Worm (Caenorhabditis elegans) whole organism, early embryonic: ENCODE data around the gene C56E6.7.

ENCODE experiments used
- B0310.2 ChIP-seq: sonication (generic microtip); optimal IDR thresholded peaks from 2 replicates; lab custom pipeline; 2016; ENCODE audit warnings: mild to moderate bottlenecking, missing genetic modification characterization, missing compliant biosample characterization
- F13C5.2 ChIP-seq: sonication (generic microtip); optimal IDR thresholded peaks from 2 replicates; lab custom pipeline; 2017; ENCODE audit warnings: mild to moderate bottlenecking, missing genetic modification characterization, inconsistent platforms, missing compliant biosample characterization
- aly-1 ChIP-seq: sonication (generic microtip); optimal IDR thresholded peaks from 2 replicates; lab custom pipeline; 2016; ENCODE audit warnings: missing genetic modification characterization, missing compliant biosample characterization
- ama-1 ChIP-seq: fragments of 150-350 bp; optimal IDR thresholded peaks from 2 replicates; lab custom pipeline; 2014
- ceh-13 ChIP-seq: fragments of 200-800 bp; sonication (Bioruptor generic); optimal IDR thresholded peaks from 2 replicates; lab custom pipeline; 2018; ENCODE audit warnings: mild to moderate bottlenecking, missing genetic modification characterization, missing compliant biosample characterization
- ceh-36 ChIP-seq: sonication (generic microtip); optimal IDR thresholded peaks from 2 replicates; lab custom pipeline; 2016; ENCODE audit warnings: missing genetic modification characterization, inconsistent platforms, missing compliant biosample characterization
- ets-7 ChIP-seq: sonication (generic microtip); optimal IDR thresholded peaks from 2 replicates; lab custom pipeline; 2016; ENCODE audit warnings: missing genotype, missing genetic modification characterization, missing compliant biosample characterization
- flt-1 ChIP-seq: fragments of 200-800 bp; sonication (Bioruptor generic); IDR thresholded peaks from 2 replicates; pipeline ENCODE4 v1.3.6; 2022; ENCODE audit warnings: missing genetic modification characterization, missing compliant biosample characterization
- hmbx-1 ChIP-seq: sonication (generic microtip); optimal IDR thresholded peaks from 2 replicates; lab custom pipeline; 2016; ENCODE audit warnings: mild to moderate bottlenecking, missing genetic modification characterization, missing compliant biosample characterization
- hmg-4 ChIP-seq: fragments of 200-800 bp; sonication (Bioruptor generic); optimal IDR thresholded peaks from 2 replicates; lab custom pipeline; 2018; ENCODE audit warnings: mild to moderate bottlenecking, missing genetic modification characterization, missing compliant biosample characterization
- hnd-1 ChIP-seq: sonication (generic microtip); optimal IDR thresholded peaks from 2 replicates; lab custom pipeline; 2016; ENCODE audit warnings: missing genetic modification characterization, missing compliant biosample characterization
- pes-1 ChIP-seq: fragments of 200-800 bp; sonication (Bioruptor generic); IDR thresholded peaks from 2 replicates; pipeline ENCODE4 v1.3.6; 2022; ENCODE audit warnings: missing genetic modification reagents, missing genetic modification characterization, missing compliant biosample characterization
- scrt-1 ChIP-seq: fragments of 200-800 bp; sonication (Bioruptor generic); IDR thresholded peaks from 2 replicates; pipeline ENCODE4 v1.3.6; 2022; ENCODE audit warnings: missing genetic modification characterization, missing compliant biosample characterization
- sea-1 ChIP-seq: fragments of 200-800 bp; sonication (Bioruptor generic); conservative IDR thresholded peaks from 2 replicates; pipeline ENCODE4 v1.3.6; 2022; ENCODE audit warnings: missing genetic modification characterization, missing compliant biosample characterization
- tbx-11 ChIP-seq: fragments of 200-800 bp; sonication (Bioruptor generic); IDR thresholded peaks from 2 replicates; pipeline ENCODE4 v1.3.6; 2022; ENCODE audit warnings: missing genetic modification characterization, missing compliant biosample characterization
- tbx-37 ChIP-seq: fragments of 200-800 bp; sonication (Bioruptor generic); conservative IDR thresholded peaks from 2 replicates; pipeline ENCODE4 v1.3.6; 2022; ENCODE audit warnings: missing genetic modification reagents, missing genetic modification characterization, missing compliant biosample characterization
- tra-4 ChIP-seq: sonication (generic microtip); optimal IDR thresholded peaks from 2 replicates; lab custom pipeline; 2017; ENCODE audit warnings: missing genetic modification characterization, missing compliant biosample characterization

C56E6.7 gene

DNA sequence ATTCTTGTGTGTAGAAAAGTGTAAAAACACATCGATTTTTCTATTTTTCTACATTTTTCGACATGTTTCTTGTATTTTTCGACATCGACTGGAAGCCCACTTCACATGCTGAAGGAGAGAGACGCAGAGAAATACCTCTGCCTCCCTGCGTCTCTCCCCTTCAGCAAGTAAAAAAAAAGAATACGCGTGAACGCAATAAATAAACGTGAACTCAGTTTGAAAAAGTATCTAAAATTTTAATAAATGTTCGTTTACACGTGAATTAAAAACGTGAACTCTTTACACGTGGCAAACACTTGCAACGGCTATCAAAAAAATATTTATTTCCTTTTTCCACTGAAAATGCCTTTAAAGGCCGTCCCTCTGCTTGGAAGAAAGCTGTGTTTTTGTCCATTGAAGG is 13.6 kb upstream of the C56E6.7 start, which contains the start of gene R05G9.1:
Gene R05G9.1, plus strand, starts transcription at position 343 of the 400 bp plus-strand sequence.
- no peak for TF ChIP-seq F13C5.2 (tag; lab: Kevin White, UChicago)
- no peak for TF ChIP-seq hmbx-1 (tag; lab: Kevin White, UChicago)
- no peak for TF ChIP-seq ceh-36 (tag; lab: Kevin White, UChicago)
- no peak for TF ChIP-seq B0310.2
- TF ChIP-seq ets-7 (tag; lab: Kevin White, UChicago): no peak
- TF ChIP-seq ceh-13 (GFP tag; lab: Kevin White, UChicago): no peak
- no peak for TF ChIP-seq scrt-1
- no peak for TF ChIP-seq tra-4
- TF ChIP-seq tbx-11 (GFP tag; lab: Robert Waterston, UW): no peak
- TF ChIP-seq aly-1 (tag; lab: Kevin White, UChicago): no peak
- TF ChIP-seq hmg-4 (GFP tag; lab: Kevin White, UChicago): no peak
- no peak for TF ChIP-seq pes-1 (GFP tag; lab: Robert Waterston, UW)
- no peak for TF ChIP-seq flt-1 (GFP tag; lab: Robert Waterston, UW)
- no peak for TF ChIP-seq hnd-1 (tag; lab: Kevin White, UChicago)
- no peak for TF ChIP-seq ama-1 (lab: Kevin White, UChicago)
- TF ChIP-seq sea-1 (GFP tag; lab: Robert Waterston, UW): no peak
- no peak for TF ChIP-seq tbx-37 (GFP tag; lab: Robert Waterston, UW)

DNA sequence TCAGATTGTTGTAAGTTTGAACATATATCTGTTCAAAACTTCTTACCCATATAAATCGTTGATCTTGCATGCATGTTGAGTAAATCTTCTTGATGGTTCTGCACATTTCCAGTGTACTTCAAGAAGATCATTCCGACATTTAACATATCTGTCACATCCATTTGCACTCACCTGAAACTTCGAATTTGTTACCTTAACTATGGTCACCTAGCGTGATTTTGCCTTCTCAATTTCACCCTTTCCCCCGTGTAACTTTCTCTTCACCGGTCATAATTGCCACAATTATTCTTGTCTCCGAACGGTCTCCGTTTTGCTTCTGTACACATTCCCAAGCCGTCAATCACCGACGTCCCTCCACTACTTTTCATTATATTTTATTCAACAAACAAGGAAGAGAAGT is 3.0 kb upstream of the C56E6.7 start:
- no peak for TF ChIP-seq hmbx-1 (tag; lab: Kevin White, UChicago)
- TF ChIP-seq ama-1 (lab: Kevin White, UChicago): no peak
- TF ChIP-seq F13C5.2 (tag; lab: Kevin White, UChicago): no peak
- no peak for TF ChIP-seq B0310.2
- TF ChIP-seq tbx-37 (GFP tag; lab: Robert Waterston, UW): no peak
- TF ChIP-seq ceh-13 (GFP tag; lab: Kevin White, UChicago): no peak
- no peak for TF ChIP-seq flt-1 (GFP tag; lab: Robert Waterston, UW)
- no peak for TF ChIP-seq hmg-4 (GFP tag; lab: Kevin White, UChicago)
- no peak for TF ChIP-seq scrt-1
- TF ChIP-seq tra-4: no peak
- no peak for TF ChIP-seq tbx-11 (GFP tag; lab: Robert Waterston, UW)
- TF ChIP-seq ets-7 (tag; lab: Kevin White, UChicago): no peak
- TF ChIP-seq ceh-36 (tag; lab: Kevin White, UChicago): no peak
- no peak for TF ChIP-seq hnd-1 (tag; lab: Kevin White, UChicago)
- TF ChIP-seq pes-1 (GFP tag; lab: Robert Waterston, UW): no peak
- TF ChIP-seq aly-1 (tag; lab: Kevin White, UChicago): no peak
- no peak for TF ChIP-seq sea-1 (GFP tag; lab: Robert Waterston, UW)

DNA sequence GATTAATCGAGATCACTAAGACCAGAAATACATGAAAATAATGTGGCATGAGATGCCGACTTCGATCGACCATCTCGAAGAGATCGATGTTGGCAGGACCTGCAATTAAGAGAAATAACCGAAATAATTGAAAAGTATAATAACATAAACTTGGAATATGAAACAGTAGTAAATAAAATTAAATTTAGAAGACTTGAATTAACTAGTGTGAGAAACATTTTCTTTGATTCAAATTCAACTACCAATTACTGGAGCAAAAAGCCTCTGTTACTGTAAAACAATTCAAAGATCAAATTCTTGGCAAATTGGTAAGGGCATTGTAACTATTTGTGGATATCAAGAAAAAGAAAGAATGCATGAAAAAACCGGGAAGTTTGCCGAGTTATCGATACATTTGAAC is 2.5 kb upstream of the C56E6.7 start, which contains the start of gene R05G9R.1:
Gene R05G9R.1, minus strand, starts transcription at position 101 of the 400 bp plus-strand sequence.
- no peak for TF ChIP-seq ceh-36 (tag; lab: Kevin White, UChicago)
- no peak for TF ChIP-seq ceh-13 (GFP tag; lab: Kevin White, UChicago)
- no peak for TF ChIP-seq tbx-11 (GFP tag; lab: Robert Waterston, UW)
- no peak for TF ChIP-seq hmg-4 (GFP tag; lab: Kevin White, UChicago)
- TF ChIP-seq F13C5.2 (tag; lab: Kevin White, UChicago): no peak
- no peak for TF ChIP-seq B0310.2
- no peak for TF ChIP-seq pes-1 (GFP tag; lab: Robert Waterston, UW)
- TF ChIP-seq tbx-37 (GFP tag; lab: Robert Waterston, UW): no peak
- TF ChIP-seq tra-4: no peak

DNA sequence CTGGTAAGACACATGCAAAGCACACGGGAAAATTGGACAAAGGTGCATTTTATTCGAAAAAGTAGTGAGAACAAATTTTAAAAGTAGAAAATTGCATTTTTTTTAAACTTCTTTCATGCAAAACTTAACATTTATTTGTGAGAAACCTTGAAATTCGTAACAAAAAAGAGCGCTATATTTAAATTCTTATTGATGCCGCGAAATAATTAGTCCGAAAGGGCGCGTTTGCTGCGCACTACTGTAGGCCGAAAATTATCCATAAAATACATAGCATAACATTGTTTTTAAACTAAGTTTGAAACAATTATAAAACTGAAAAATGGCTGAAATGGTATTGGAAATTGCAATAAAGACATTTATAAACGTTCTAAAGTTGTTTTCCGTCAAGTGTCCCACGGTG is 3.3 kb downstream of the C56E6.7 start:
- TF ChIP-seq ceh-36 (tag; lab: Kevin White, UChicago) (no peak), ceh-13 (GFP tag; lab: Kevin White, UChicago) (no peak), pes-1 (GFP tag; lab: Robert Waterston, UW) (no peak), flt-1 (GFP tag; lab: Robert Waterston, UW) (no peak), hmbx-1 (tag; lab: Kevin White, UChicago) (no peak)

DNA sequence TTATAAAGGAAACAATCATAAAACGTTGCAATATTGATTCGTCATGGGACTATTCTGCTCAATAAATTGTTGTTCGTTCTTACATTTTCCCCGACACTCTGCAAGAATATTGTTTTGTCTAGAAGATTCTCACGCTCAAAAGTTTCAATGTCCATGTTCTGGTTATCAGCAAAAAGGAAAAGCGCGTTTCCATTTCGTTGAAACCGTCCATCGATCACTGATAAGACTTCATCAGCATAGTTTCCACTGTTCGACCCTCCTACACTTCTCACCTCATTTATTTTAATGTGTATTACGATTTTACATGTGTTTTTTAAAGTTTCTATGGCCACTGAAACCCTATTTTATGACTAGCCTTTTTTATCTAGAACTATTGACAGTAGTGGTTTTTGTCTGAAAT is 3.7 kb downstream of the C56E6.7 start:
- no peak for TF ChIP-seq tbx-11 (GFP tag; lab: Robert Waterston, UW)
- no peak for TF ChIP-seq tbx-37 (GFP tag; lab: Robert Waterston, UW)
- no peak for TF ChIP-seq flt-1 (GFP tag; lab: Robert Waterston, UW)
- no peak for TF ChIP-seq pes-1 (GFP tag; lab: Robert Waterston, UW)
- no peak for TF ChIP-seq sea-1 (GFP tag; lab: Robert Waterston, UW)
- no peak for TF ChIP-seq B0310.2
- TF ChIP-seq hnd-1 (tag; lab: Kevin White, UChicago): no peak
- TF ChIP-seq ets-7 (tag; lab: Kevin White, UChicago): no peak
- no peak for TF ChIP-seq F13C5.2 (tag; lab: Kevin White, UChicago)
- no peak for TF ChIP-seq tra-4
- TF ChIP-seq scrt-1: no peak
- no peak for TF ChIP-seq hmg-4 (GFP tag; lab: Kevin White, UChicago)

DNA sequence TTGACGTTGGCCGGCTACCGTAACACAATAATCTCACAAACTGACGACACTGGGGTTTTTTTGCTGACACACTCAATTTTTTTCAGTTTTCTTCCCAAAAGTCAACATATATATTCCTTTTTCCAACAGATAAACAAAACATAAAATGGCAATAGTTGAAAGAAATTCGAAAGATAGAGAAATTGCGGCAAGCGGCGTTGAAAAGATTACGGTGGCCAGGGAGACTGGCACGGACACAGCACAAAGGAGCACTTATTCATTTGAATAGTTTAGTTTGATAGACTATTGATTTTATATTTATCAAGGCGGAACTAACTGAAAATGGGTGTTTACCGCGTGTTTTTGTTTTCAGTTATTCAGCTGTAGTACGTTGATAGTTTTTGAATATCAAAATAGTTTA is 4.9 kb downstream of the C56E6.7 start, which contains the start of gene toe-2:
Gene toe-2, minus strand, starts transcription at position 70 of the 400 bp plus-strand sequence.
- TF ChIP-seq tbx-37 (GFP tag; lab: Robert Waterston, UW) (no peak), ama-1 (lab: Kevin White, UChicago) (no peak), tra-4 (no peak), ets-7 (tag; lab: Kevin White, UChicago) (no peak), pes-1 (GFP tag; lab: Robert Waterston, UW) (no peak), B0310.2 (no peak)

DNA sequence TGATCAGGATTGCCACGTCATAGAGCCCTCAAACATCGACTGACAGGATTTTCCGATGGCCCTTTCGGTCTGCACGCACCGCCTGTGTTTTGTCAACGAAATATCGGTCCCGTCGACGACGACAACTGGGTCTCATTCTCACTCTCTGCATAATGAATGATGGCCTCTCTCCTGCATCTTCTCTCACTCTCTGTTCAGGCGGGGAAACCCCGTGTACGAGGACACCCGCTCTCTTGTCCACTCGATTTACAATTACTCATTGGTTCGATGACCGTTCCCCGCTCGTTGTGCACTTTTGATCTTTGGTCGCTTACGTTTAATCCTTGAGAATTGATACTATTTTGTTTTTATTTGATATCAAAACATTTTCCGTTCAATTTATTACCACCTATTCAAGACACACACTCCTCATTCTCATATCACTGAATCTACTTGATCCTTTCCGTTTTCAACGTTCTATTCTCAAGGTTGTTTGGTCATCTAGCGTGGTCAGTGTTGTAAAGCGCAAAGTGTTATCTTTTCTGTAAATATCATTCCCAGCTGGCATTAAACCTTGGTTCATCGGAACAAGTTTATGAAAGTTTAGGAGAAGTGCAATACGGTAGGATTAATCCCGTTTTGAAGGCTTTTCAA is 6.4 kb downstream of the C56E6.7 start:
- TF ChIP-seq pes-1 (GFP tag; lab: Robert Waterston, UW): no peak
- TF ChIP-seq ceh-13 (GFP tag; lab: Kevin White, UChicago): no peak
- no peak for TF ChIP-seq F13C5.2 (tag; lab: Kevin White, UChicago)
- no peak for TF ChIP-seq hmbx-1 (tag; lab: Kevin White, UChicago)
- TF ChIP-seq hmg-4 (GFP tag; lab: Kevin White, UChicago): peak; percentile 80
- no peak for TF ChIP-seq ets-7 (tag; lab: Kevin White, UChicago)
- TF ChIP-seq B0310.2: no peak
- TF ChIP-seq flt-1 (GFP tag; lab: Robert Waterston, UW): 0 out of 2 replicates have a peak, but pooled peaks have one; percentile 23
- no peak; the same call in 1 of the 2 replicates for TF ChIP-seq tbx-37 (GFP tag; lab: Robert Waterston, UW)
- peak; percentile 53 for TF ChIP-seq aly-1 (tag; lab: Kevin White, UChicago)
- no peak for TF ChIP-seq tra-4
- 0 out of 2 replicates have a peak, but pooled peaks have one; percentile 36 for TF ChIP-seq sea-1 (GFP tag; lab: Robert Waterston, UW)
- no peak for TF ChIP-seq hnd-1 (tag; lab: Kevin White, UChicago)
